Fruit fly (Drosophila melanogaster) S2 (cell line): ENCODE measurements around the gene CG16704.

ENCODE experiments used
- CG8478 ChIP-seq: fragments of >200 bp; optimal IDR thresholded peaks from 2 replicates; lab custom pipeline; 2018
- CTCF ChIP-seq, 2 experiments: fragments of >200 bp; optimal IDR thresholded peaks; 2 replicates each; lab custom pipeline; 2018

Gene CG16704

DNA sequence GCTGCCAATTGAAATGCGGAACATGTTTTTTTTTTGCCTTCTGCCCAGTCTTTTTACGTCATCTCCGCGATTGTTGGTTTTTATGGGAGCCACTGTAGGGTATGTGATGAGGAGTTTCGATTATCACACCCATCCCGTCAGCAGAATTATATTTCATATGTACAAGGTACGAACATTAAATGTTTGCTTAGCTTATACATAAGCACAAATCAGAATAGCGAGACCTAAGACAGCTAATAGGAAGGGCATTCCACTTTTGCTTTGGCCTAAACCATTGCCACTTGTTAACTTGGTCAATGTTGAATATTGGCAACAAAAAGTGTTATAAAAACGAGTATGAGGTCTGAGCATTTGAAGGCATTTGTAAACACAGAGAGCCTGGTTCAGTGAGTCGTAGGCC is 10.9 kb upstream of the CG16704 start, which contains the start of gene CG2816:
Gene CG2816 (plus strand): TSS at position 400 of the 400 bp plus-strand sequence.
- TF ChIP-seq CG8478 (lab: Kevin White, UChicago) = no peak
- no peak for TF ChIP-seq CTCF (optimal IDR thresholded peaks at IDR 0.05; lab: Kevin White, UChicago)

DNA sequence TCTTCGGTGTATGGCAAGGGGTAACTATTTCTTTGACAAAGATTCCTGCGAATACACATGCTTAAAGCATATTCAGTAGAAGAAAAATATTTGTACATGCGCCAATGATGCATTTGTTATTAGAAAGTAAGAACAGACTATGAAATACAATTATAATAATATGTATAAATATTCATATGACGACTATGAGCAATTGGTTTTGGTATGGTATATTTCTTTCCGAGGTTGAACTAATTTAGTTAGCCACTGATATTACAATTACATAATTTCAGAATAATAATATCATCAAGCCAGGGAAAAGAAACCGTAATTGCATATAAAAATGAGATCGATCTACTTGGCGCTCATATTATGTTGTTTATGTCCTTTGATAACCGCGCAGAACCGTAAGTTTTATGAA is 9.1 kb upstream of the CG16704 start, which contains the start of gene CG43145:
Gene CG43145 (plus strand): TSS at position 301 of the 400 bp plus-strand sequence.
- TF ChIP-seq CTCF (optimal IDR thresholded peaks at IDR 0.05; lab: Kevin White, UChicago) = no peak

DNA sequence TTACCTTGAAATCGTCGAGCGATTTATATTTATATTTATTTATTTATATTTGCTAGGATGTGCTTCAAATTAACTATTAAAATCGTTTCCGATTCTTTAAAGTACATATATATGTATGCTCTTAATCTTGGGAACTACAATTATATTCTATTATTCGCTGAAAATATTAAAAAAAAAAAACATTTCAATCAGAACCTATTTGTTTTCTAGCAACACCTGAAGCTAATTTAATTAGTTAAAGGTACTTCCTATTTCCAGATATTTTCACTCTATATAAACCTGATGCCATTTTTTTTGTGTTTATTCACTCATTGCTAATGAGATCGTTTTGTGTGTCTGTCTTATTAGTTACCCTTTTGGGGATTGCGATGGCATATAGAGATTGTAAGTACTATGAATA is 8.6 kb upstream of the CG16704 start, which contains the start of gene CG42467:
Gene CG42467 (plus strand): TSS at position 301 of the 400 bp plus-strand sequence.
- TF ChIP-seq CTCF (optimal IDR thresholded peaks at IDR 0.05; lab: Kevin White, UChicago) (no peak), CG8478 (lab: Kevin White, UChicago) (no peak)

DNA sequence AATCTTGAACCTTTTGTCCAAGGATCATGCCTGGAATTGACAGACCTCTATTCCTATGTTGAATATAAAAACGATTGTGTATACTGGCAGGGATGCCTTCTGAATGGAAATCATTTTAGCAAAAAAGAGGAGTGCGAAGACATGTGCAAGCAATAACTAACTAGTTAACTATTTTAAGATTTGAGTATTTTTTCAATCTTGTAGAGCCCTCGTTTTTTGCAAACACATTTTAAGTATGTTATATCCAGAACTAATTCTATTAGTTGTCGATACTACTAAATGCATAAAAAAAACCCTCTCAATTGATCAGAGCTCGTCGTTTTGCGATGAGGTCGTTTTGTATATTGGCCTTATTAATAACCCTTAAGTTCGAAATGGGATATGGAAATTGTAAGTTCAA is 8.0 kb upstream of the CG16704 start, which contains the start of gene Sfp24C1:
Gene Sfp24C1 (plus strand): TSS at position 301 of the 400 bp plus-strand sequence.
- TF ChIP-seq CG8478 (lab: Kevin White, UChicago) = no peak
- TF ChIP-seq CTCF (optimal IDR thresholded peaks at IDR 0.05; lab: Kevin White, UChicago) = no peak

DNA sequence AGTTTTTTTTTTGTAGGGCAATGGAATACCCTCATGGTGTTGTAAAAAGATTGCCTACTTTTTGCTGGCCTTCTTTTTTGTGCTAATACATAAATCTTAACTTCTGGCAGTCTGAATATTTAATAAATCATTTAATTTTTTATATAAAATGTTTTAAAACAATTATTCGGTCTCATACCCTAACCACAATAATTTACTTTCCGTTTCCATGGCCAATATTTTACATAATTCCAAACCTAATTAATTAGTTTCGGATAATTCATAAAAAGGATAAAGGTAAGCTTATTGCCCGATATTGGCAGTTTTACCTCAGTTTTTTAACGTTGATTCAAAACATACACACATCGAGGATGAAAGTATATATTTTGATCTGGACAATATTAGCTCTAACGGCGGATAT is 7.5 kb upstream of the CG16704 start, which contains the start of gene CG42465:
Gene CG42465 (plus strand): TSS at position 301 of the 400 bp plus-strand sequence.
- TF ChIP-seq CG8478 (lab: Kevin White, UChicago) (no peak), CTCF (optimal IDR thresholded peaks at IDR 0.05; lab: Kevin White, UChicago) (no peak)

DNA sequence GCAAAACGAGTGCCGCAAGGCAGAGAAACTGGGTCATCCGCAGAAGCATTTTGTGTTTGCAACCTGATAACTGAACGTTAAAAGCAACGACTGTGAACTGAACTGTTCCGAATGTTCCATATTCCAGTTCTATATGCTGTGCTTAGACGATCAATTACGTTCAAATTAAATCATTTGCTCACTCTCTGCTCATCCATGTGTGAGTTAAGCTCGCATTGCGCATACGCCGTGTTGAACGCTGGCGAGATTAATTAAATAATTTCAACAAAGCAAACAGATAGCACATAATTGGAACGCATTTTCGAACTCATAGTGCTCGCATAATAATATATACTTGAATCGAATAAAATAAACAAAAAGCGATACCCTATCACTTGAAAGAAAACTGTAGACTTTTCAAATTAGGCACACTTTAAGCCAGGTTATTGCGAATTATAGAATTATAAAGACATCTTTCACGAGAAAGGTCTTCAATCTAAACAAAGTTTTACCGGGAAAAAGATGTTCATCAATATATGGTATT is 6.7 kb upstream of the CG16704 start, which contains the start of the genes CG10031 and CG42464:
Gene CG10031 (minus strand): TSS at position 101 of the 523 bp plus-strand sequence.
Gene CG42464 (plus strand): TSS at position 473 of the 523 bp plus-strand sequence.
- no peak for TF ChIP-seq CG8478 (lab: Kevin White, UChicago)
- no peak for TF ChIP-seq CTCF (optimal IDR thresholded peaks at IDR 0.05; lab: Kevin White, UChicago)

DNA sequence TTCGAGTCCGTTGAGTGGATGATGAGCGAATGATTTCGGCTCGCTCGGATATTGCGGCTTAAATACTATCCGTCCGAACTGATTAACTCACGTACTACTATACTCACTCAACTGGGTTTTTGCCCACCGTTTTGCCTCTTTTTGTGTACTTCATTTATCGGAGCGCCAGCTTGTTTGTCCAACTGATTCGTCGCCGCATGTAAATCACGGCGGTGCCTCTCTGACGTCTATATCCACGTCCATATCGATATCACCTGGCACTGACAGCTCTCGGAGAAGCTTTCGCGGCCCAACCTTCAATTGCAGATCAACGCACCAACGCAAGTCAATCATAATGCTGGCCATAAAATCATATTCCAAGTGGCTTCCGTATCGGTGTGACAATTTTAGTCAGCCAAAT is 5.4 kb upstream of the CG16704 start, which contains the start of gene CG3604:
Gene CG3604 (minus strand): TSS at position 101 of the 400 bp plus-strand sequence.
- TF ChIP-seq CTCF (optimal IDR thresholded peaks at IDR 0.05; lab: Kevin White, UChicago) (no peak), CG8478 (lab: Kevin White, UChicago) (no peak)

DNA sequence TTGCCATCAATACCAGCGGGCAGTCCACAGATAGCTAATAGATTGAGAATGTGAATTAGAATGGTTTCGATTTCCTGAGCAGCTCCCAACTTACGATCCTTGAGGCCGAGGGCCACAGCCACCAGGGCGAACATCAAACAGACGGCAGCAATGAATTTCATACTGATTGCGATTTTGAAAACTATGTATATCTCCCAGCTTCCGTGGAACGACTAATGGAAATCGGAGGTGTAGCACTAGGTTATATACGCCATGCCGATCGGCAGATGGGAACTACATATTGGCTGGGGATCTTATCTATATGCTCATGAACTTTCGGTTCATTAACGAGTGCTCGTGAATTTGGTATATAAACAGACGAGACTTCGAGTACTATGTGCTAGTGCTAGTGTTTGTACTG is 4.1 kb upstream of the CG16704 start, which contains the start of gene IM33:
Gene IM33 (minus strand): TSS at position 221 of the 400 bp plus-strand sequence.
- TF ChIP-seq CG8478 (lab: Kevin White, UChicago) = no peak
- TF ChIP-seq CTCF (optimal IDR thresholded peaks at IDR 0.05; lab: Kevin White, UChicago) = no peak

DNA sequence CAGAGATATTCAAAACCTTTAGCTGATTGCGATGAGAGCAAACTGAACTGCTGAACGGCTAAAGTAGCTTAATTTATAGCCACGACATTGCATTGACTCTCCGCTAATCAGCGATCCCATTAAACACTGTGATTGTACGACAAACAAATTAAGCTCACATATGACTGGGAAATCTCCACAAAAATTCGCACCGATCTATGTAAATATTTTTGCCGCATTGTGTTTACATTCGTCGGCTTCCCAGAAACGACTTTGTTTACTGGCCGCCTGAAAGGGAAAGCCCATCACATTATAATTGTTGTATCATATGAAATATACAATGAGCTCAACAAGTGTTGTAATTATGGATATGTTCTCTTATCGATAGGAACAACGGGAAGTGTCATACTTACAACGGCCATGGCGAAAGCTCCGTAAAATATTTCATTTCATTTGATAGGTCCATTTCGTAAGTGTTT is 3.0 kb upstream of the CG16704 start, which contains the start of gene CG16713:
Gene CG16713 (minus strand): TSS at position 51 of the 458 bp plus-strand sequence.
- TF ChIP-seq CTCF (optimal IDR thresholded peaks at IDR 0.05; lab: Kevin White, UChicago) = no peak
- TF ChIP-seq CG8478 (lab: Kevin White, UChicago) = no peak

DNA sequence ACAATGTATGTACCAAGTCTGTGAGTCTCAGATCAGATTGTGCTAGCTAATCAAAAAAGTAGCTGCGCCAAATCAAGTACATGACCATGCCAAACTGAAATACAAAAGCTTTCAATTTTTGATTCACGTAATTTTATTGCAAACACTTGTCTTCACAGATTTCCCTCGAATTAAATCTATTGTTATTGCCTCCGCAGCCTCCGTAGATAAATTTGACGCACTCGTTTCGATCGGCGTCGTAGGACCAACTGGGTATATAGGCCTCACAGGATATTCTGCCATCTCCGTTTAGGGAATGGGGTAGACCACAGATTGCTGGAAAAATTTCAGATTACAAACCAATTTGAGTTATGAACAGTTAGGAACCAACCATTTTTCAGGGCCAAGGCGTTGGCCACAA is 2.5 kb upstream of the CG16704 start, which contains the start of gene CG43165:
Gene CG43165 (minus strand): TSS at position 101 of the 400 bp plus-strand sequence.
- TF ChIP-seq CTCF (optimal IDR thresholded peaks at IDR 0.05; lab: Kevin White, UChicago) (no peak), CG8478 (lab: Kevin White, UChicago) (no peak)

DNA sequence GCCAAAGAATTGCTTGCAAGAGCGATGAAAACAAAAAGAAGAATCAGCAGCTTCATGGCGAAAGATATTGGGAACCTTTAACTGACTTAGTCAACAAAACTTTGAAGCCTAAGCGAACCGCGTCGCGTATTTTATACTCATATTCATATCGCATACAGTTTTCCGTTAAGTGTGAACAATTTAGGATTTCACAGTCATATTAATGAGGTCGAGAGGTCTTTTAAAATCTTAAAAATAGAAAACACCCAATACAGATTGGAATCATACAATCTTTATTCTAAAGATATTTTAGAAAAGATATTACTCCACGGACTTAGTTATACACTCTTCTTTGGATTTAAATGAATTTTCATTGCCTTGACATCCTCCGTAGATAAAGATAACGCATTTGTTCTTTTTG is 1.4 kb upstream of the CG16704 start, which contains the start of gene Acp24A4:
Gene Acp24A4 (minus strand): TSS at position 101 of the 400 bp plus-strand sequence.
- TF ChIP-seq CTCF (optimal IDR thresholded peaks at IDR 0.05; lab: Kevin White, UChicago) = no peak
- TF ChIP-seq CG8478 (lab: Kevin White, UChicago) = no peak

DNA sequence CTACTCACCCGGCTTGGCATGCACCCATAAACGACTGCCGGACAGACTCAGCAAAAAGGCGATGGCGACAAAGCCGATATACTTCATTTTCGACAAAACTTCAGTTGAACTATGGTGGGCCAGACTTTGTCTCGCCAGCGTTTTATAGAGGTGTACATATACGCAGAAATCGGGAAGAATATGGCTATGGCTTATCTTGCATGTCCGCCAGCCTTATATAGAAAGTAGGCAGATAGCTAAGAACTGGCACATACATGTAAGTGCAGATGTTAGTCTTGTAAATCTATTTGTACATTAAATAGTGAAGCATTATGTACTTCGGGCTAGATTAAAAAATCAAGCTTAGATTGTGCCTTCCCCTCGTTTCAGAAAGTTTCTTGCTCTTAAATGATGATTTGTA is 695 bp upstream of the CG16704 start, which contains the start of gene CG3513:
Gene CG3513 (minus strand): TSS at position 101 of the 400 bp plus-strand sequence.
- no peak for TF ChIP-seq CTCF (optimal IDR thresholded peaks at IDR 0.05; lab: Kevin White, UChicago)
- no peak for TF ChIP-seq CG8478 (lab: Kevin White, UChicago)

DNA sequence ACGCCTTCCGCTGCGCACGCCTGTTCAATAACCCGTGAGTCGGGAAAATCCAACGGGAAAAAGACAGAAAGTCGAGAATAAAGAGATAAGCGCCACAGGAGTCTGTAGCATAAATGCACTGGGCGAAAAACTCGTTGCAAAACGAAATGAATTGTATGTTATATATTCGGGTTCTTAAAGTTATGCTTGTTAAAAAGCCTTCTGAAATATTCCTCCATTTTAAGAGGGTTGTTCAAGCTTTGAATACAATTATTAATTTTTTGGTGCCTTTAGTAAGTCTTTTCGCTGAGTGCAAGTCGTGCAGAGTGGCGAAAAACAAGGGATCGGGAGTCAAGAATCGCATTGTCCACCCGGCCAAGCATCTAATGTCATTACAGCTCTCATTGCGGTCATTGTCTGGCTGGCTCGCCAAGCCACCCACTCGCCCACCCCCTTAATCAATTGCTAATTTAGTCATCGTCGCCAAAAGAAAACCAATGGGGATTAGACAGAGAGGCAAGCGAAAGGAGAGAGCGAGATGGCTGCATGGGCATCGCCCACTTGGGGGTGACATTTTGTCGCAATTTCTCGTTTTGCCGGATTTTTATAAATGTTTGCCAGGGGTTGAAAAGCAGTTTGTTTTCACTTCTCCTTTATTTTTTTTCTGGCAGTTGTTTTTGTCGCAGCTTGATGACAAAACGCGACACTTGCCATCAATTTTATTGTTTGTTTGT is 7.1 kb downstream of the CG16704 start:
- TF ChIP-seq CG8478 (lab: Kevin White, UChicago) (no peak), CTCF (optimal IDR thresholded peaks at IDR 0.05; lab: Kevin White, UChicago) (no peak)

DNA sequence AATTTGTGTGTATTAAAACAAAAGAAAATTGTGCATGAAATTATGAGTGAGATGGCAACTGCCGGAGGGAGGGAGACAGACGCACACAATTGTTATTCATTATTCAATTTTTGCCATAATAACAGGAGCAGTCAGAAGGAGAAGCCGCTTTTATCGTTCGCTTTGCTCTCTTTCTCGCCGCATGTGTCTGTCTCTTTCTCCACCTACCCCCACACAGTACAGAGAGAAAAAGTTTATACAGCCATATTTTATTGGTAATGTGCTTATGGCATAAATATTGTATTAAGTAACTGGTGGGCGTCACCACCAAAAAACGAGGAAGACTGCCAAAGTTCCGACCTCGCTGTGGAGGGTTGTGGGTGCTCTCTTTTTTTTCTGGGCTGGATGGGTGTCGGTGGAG is 9.9 kb downstream of the CG16704 start:
- TF ChIP-seq CTCF (optimal IDR thresholded peaks at IDR 0.05; lab: Kevin White, UChicago) (no peak), CG8478 (lab: Kevin White, UChicago) (no peak)
